Fruit fly (Drosophila melanogaster) whole organism, embryonic: Measurements from ENCODE around the gene Spt7.

Source experiments
- Awh ChIP-seq: fragments of 200-800 bp; sonication (Bioruptor generic); IDR thresholded peaks from 2 replicates; pipeline ENCODE4, ENCODE4 v1.3.6; 2022; ENCODE audit warnings: missing biosample characterization, missing genetic modification characterization
- CG11398 ChIP-seq: fragments of 200-800 bp; sonication (Bioruptor generic); optimal IDR thresholded peaks from 2 replicates; lab custom pipeline; 2016; ENCODE audit warnings: missing biosample characterization, missing genetic modification characterization
- CG11456 ChIP-seq: fragments of 200-800 bp; sonication (Bioruptor generic); IDR thresholded peaks from 3 replicates; pipeline ENCODE4 v1.3.6; 2022; ENCODE audit warnings: missing biosample characterization, missing genetic modification characterization
- CG12071 ChIP-seq: fragments of 200-800 bp; sonication (Bioruptor generic); optimal IDR thresholded peaks from 3 replicates; lab custom pipeline; 2018; ENCODE audit warnings: missing biosample characterization, mild to moderate bottlenecking, missing genetic modification characterization
- CG12155 ChIP-seq: fragments of 200-800 bp; sonication (Bioruptor generic); optimal IDR thresholded peaks from 3 replicates; lab custom pipeline; 2016; ENCODE audit warnings: missing biosample characterization, missing genetic modification characterization
- CG14050 ChIP-seq: fragments of 200-800 bp; sonication (Bioruptor generic); IDR thresholded peaks from 3 replicates; pipeline ENCODE4 v1.3.6; 2022; ENCODE audit warnings: missing biosample characterization, missing genetic modification characterization
- CG1603 ChIP-seq: fragments of 200-800 bp; sonication (Bioruptor generic); optimal IDR thresholded peaks from 2 replicates; lab custom pipeline; 2019; ENCODE audit warnings: missing biosample characterization, mild to moderate bottlenecking, missing genetic modification characterization, moderate library complexity
- CG16813 ChIP-seq: fragments of 200-800 bp; sonication (Bioruptor generic); IDR thresholded peaks from 3 replicates; pipeline ENCODE4 v1.3.6; 2022; ENCODE audit warnings: missing biosample characterization, missing genetic modification characterization; ENCODE audit not compliant: partially characterized antibody
- CG16863 ChIP-seq: fragments of 200-800 bp; sonication (Bioruptor generic); optimal IDR thresholded peaks from 3 replicates; lab custom pipeline; 2016; ENCODE audit warnings: missing biosample characterization, missing genetic modification characterization
- CG17829 ChIP-seq: fragments of 200-800 bp; optimal IDR thresholded peaks from 2 replicates; lab custom pipeline; 2019; ENCODE audit warnings: missing biosample characterization, mild to moderate bottlenecking, missing genetic modification characterization, moderate library complexity
- CG18619 ChIP-seq: fragments of 200-800 bp; sonication (Bioruptor generic); optimal IDR thresholded peaks from 3 replicates; lab custom pipeline; 2017; ENCODE audit warnings: missing biosample characterization, mild to moderate bottlenecking, missing genetic modification characterization
- CG18764 ChIP-seq: fragments of 200-800 bp; sonication (Bioruptor generic); optimal IDR thresholded peaks from 3 replicates; lab custom pipeline; 2016; ENCODE audit warnings: missing biosample characterization, missing genetic modification characterization
- CG2129 ChIP-seq: fragments of 200-800 bp; sonication (Bioruptor generic); IDR thresholded peaks from 2 replicates; pipeline ENCODE4 v1.3.6; 2022; ENCODE audit warnings: missing biosample characterization, missing genetic modification characterization; ENCODE audit not compliant: partially characterized antibody
- CG2678 ChIP-seq: fragments of 200-800 bp; sonication (Bioruptor generic); optimal IDR thresholded peaks from 3 replicates; lab custom pipeline; 2019; ENCODE audit warnings: missing biosample characterization, mild to moderate bottlenecking, missing genetic modification characterization, moderate library complexity
- CG30020 ChIP-seq: fragments of 200-800 bp; optimal IDR thresholded peaks from 2 replicates; lab custom pipeline; 2019; ENCODE audit warnings: missing biosample characterization, mild to moderate bottlenecking, missing genetic modification characterization, moderate library complexity
- CG30431 ChIP-seq: fragments of 200-800 bp; sonication (Bioruptor generic); optimal IDR thresholded peaks from 2 replicates; lab custom pipeline; 2017; ENCODE audit warnings: missing biosample characterization, missing genetic modification characterization
- CG31441 ChIP-seq: fragments of 200-800 bp; sonication (Bioruptor generic); IDR thresholded peaks from 2 replicates; pipeline ENCODE4 v1.3.6; 2022; ENCODE audit warnings: missing biosample characterization, missing genetic modification characterization
- Dip3 ChIP-seq: fragments of 200-800 bp; sonication (Bioruptor generic); optimal IDR thresholded peaks from 3 replicates; lab custom pipeline; 2016; ENCODE audit warnings: missing biosample characterization, missing genetic modification characterization
- Doc2 ChIP-seq: fragments of 200-800 bp; sonication (Bioruptor generic); IDR thresholded peaks from 2 replicates; pipeline ENCODE4 v1.3.6; 2022; ENCODE audit warnings: missing biosample characterization, missing genetic modification characterization
- GATAe ChIP-seq: fragments of 200-800 bp; sonication (Bioruptor generic); conservative IDR thresholded peaks from 2 replicates; pipeline ENCODE4 v1.3.6; 2022; ENCODE audit warnings: missing biosample characterization, missing genetic modification characterization
- H2.0 ChIP-seq: fragments of 200-800 bp; sonication (Bioruptor generic); IDR thresholded peaks from 2 replicates; pipeline ENCODE4 v1.3.6; 2022; ENCODE audit warnings: missing biosample characterization, missing genetic modification characterization
- HHEX ChIP-seq: fragments of 200-800 bp; sonication (Bioruptor generic); optimal IDR thresholded peaks from 3 replicates; lab custom pipeline; 2017; ENCODE audit warnings: missing biosample characterization, mild to moderate bottlenecking, missing genetic modification characterization, missing genetic modification reagents
- HLHmδ ChIP-seq: fragments of 200-800 bp; sonication (Bioruptor generic); optimal IDR thresholded peaks from 2 replicates; lab custom pipeline; 2018; ENCODE audit warnings: missing biosample characterization, mild to moderate bottlenecking, missing genetic modification characterization, moderate library complexity
- HmgD ChIP-seq: fragments of 200-800 bp; sonication (Bioruptor generic); optimal IDR thresholded peaks from 3 replicates; lab custom pipeline; 2016; ENCODE audit warnings: missing biosample characterization, missing genetic modification characterization
- HmgZ ChIP-seq: fragments of 200-800 bp; sonication (Bioruptor generic); optimal IDR thresholded peaks from 2 replicates; lab custom pipeline; 2018; ENCODE audit warnings: missing biosample characterization, mild to moderate bottlenecking, missing genetic modification characterization
- Hr3 ChIP-seq: fragments of 200-800 bp; sonication (Bioruptor generic); optimal IDR thresholded peaks from 3 replicates; lab custom pipeline; 2016; ENCODE audit warnings: missing biosample characterization, missing genetic modification characterization
- Hsf ChIP-seq: fragments of 200-800 bp; sonication (Bioruptor generic); optimal IDR thresholded peaks from 3 replicates; lab custom pipeline; 2016; ENCODE audit warnings: missing biosample characterization, missing genetic modification characterization
- Kr ChIP-seq: fragments of 200-800 bp; sonication (Bioruptor generic); optimal IDR thresholded peaks from 2 replicates; lab custom pipeline; 2017; ENCODE audit warnings: missing biosample characterization, mild to moderate bottlenecking, missing genetic modification characterization
- Lhr ChIP-seq: fragments of 200-800 bp; sonication (Bioruptor generic); optimal IDR thresholded peaks from 3 replicates; lab custom pipeline; 2017; ENCODE audit warnings: mild to moderate bottlenecking, missing biosample characterization, missing genetic modification reagents, missing genetic modification characterization
- Lim3 ChIP-seq: fragments of 200-800 bp; sonication (Bioruptor generic); IDR thresholded peaks from 2 replicates; pipeline ENCODE4 v1.3.6; 2022; ENCODE audit warnings: missing biosample characterization, missing genetic modification characterization
- NK7.1 ChIP-seq: fragments of 200-800 bp; sonication (Bioruptor generic); optimal IDR thresholded peaks from 3 replicates; lab custom pipeline; 2016; ENCODE audit warnings: missing biosample characterization, missing genetic modification characterization
- NfI ChIP-seq: fragments of 200-800 bp; sonication (Bioruptor generic); optimal IDR thresholded peaks from 3 replicates; lab custom pipeline; 2018; ENCODE audit warnings: missing biosample characterization, mild to moderate bottlenecking, missing genetic modification characterization, moderate library complexity
- Ravus ChIP-seq: fragments of 200-800 bp; sonication (Bioruptor generic); IDR thresholded peaks from 2 replicates; pipeline ENCODE4 v1.3.6; 2022; ENCODE audit warnings: missing biosample characterization, missing genetic modification characterization
- Rfx ChIP-seq: fragments of 200-800 bp; sonication (Bioruptor generic); IDR thresholded peaks from 2 replicates; pipeline ENCODE4 v1.3.6; 2022; ENCODE audit warnings: missing biosample characterization, missing genetic modification characterization
- Scr ChIP-seq: fragments of 200-800 bp; sonication (Bioruptor generic); IDR thresholded peaks from 2 replicates; pipeline ENCODE4 v1.3.6; 2022; ENCODE audit warnings: missing biosample characterization, missing genetic modification characterization; ENCODE audit not compliant: partially characterized antibody
- ash1 ChIP-seq: fragments of 200-800 bp; sonication (Bioruptor generic); optimal IDR thresholded peaks from 2 replicates; lab custom pipeline; 2018; ENCODE audit warnings: missing biosample characterization, mild to moderate bottlenecking, missing genetic modification characterization
- br ChIP-seq: fragments of >200 bp; optimal IDR thresholded peaks from 2 replicates; lab custom pipeline; 2017
- cad ChIP-seq: fragments of >200 bp; optimal IDR thresholded peaks from 2 replicates; lab custom pipeline; 2017; ENCODE audit warnings: missing biosample characterization, missing genetic modification characterization
- cato ChIP-seq: fragments of 200-800 bp; sonication (Bioruptor generic); optimal IDR thresholded peaks from 2 replicates; lab custom pipeline; 2016; ENCODE audit warnings: missing biosample characterization, missing genetic modification characterization, borderline replicate concordance
- chif ChIP-seq, 2 experiments: fragments of 200-800 bp; sonication (Bioruptor generic); optimal IDR thresholded peaks; 3 replicates each; lab custom pipeline; 2016; ENCODE audit warnings: missing biosample characterization in 2 of 2, missing genetic modification characterization in 2 of 2
- corto ChIP-seq: fragments of 200-800 bp; sonication (Bioruptor generic); optimal IDR thresholded peaks from 2 replicates; lab custom pipeline; 2016; ENCODE audit warnings: missing biosample characterization, mild to moderate bottlenecking, missing genetic modification characterization, moderate library complexity
- crol ChIP-seq: fragments of 200-800 bp; sonication (Bioruptor generic); IDR thresholded peaks from 2 replicates; pipeline ENCODE4 v1.3.6; 2022; ENCODE audit warnings: missing biosample characterization, missing genetic modification characterization
- crp ChIP-seq, 2 experiments: fragments of 200-800 bp; sonication (Bioruptor generic); optimal IDR thresholded peaks; 2 replicates in 1 of 2; 3 replicates in 1 of 2; lab custom pipeline; 2017; ENCODE audit warnings: missing biosample characterization in 2 of 2, missing genetic modification characterization in 2 of 2, mild to moderate bottlenecking in 1 of 2, moderate library complexity in 1 of 2
- fd64A ChIP-seq: fragments of 200-800 bp; sonication (Bioruptor generic); optimal IDR thresholded peaks from 3 replicates; lab custom pipeline; 2018; ENCODE audit warnings: missing biosample characterization, mild to moderate bottlenecking, missing genetic modification characterization
- gcm2 ChIP-seq: fragments of 200-800 bp; sonication (Bioruptor generic); optimal IDR thresholded peaks from 2 replicates; lab custom pipeline; 2016; ENCODE audit warnings: missing biosample characterization, missing genetic modification characterization
- gfzf ChIP-seq: fragments of 200-800 bp; sonication (Bioruptor generic); optimal IDR thresholded peaks from 2 replicates; lab custom pipeline; 2016; ENCODE audit warnings: missing biosample characterization, mild to moderate bottlenecking, missing genetic modification characterization, moderate library complexity
- maf-S ChIP-seq: fragments of 200-800 bp; sonication (Bioruptor generic); optimal IDR thresholded peaks from 2 replicates; lab custom pipeline; 2016; ENCODE audit warnings: missing biosample characterization, missing genetic modification characterization
- nau ChIP-seq: fragments of 200-800 bp; sonication (Bioruptor generic); optimal IDR thresholded peaks from 3 replicates; lab custom pipeline; 2017; ENCODE audit warnings: missing biosample characterization, mild to moderate bottlenecking, missing genetic modification characterization, missing genetic modification reagents
- sisA ChIP-seq: fragments of 200-800 bp; sonication (Bioruptor generic); IDR thresholded peaks from 2 replicates; pipeline ENCODE4 v1.3.6; 2022; ENCODE audit warnings: missing biosample characterization, missing genetic modification characterization
- slbo ChIP-seq: fragments of 200-800 bp; sonication (Bioruptor generic); IDR thresholded peaks from 2 replicates; pipeline ENCODE4 v1.3.6; 2022; ENCODE audit warnings: missing biosample characterization, missing genetic modification characterization
- slp2 ChIP-seq: fragments of 200-800 bp; sonication (Bioruptor generic); optimal IDR thresholded peaks from 2 replicates; lab custom pipeline; 2016; ENCODE audit warnings: missing biosample characterization, missing genetic modification characterization
- trem ChIP-seq: fragments of 200-800 bp; optimal IDR thresholded peaks from 3 replicates; lab custom pipeline; 2019; ENCODE audit warnings: missing biosample characterization, mild to moderate bottlenecking, missing genetic modification characterization, moderate library complexity

Gene Spt7

dm6 chrX:17850179-17850578 is at the start of gene Spt7, which contains the start of gene CG15814 (continued):
- TF ChIP-seq CG2129 (GFP tag; lab: Robert Waterston, UW) (peak; percentile 54), CG31441 (GFP tag; lab: Robert Waterston, UW) (no peak), NK7.1 (no peak), Kr (GFP tag; lab: Kevin White, UChicago) (no peak), cad (GFP tag; lab: Kevin White, UChicago) (no peak), corto (GFP tag; lab: Kevin White, UChicago) (no peak), CG16863 (peak; percentile 30), H2.0 (GFP tag; lab: Robert Waterston, UW) (no peak), gcm2 (no peak), CG17829 (tag; lab: Kevin White, UChicago) (peak; percentile 62), chif (GFP tag; optimal IDR thresholded peaks at IDR 0.05; lab: Kevin White, UChicago) (peak in 1 of 2 experiments; percentile 35), crp (GFP tag; optimal IDR thresholded peaks at IDR 0.05; lab: Kevin White, UChicago) (peak; percentile 70 to 95), Hsf (GFP tag; lab: Kevin White, UChicago) (peak; percentile 15), Hr3 (GFP tag; lab: Kevin White, UChicago) (no peak), CG2678 (tag; lab: Kevin White, UChicago) (no peak), Doc2 (GFP tag; lab: Robert Waterston, UW) (no peak), crol (GFP tag; lab: Robert Waterston, UW) (no peak), Lim3 (GFP tag; lab: Robert Waterston, UW) (no peak), CG14050 (GFP tag; lab: Robert Waterston, UW) (no peak), trem (tag; lab: Kevin White, UChicago) (peak; percentile 81), Dip3 (GFP tag; lab: Kevin White, UChicago) (no peak), HLHmδ (GFP tag; lab: Kevin White, UChicago) (peak; percentile 13), CG16813 (GFP tag; lab: Robert Waterston, UW) (peak; percentile 84), GATAe (GFP tag; lab: Robert Waterston, UW) (no peak), cato (GFP tag; lab: Kevin White, UChicago) (no peak), CG11398 (GFP tag; lab: Kevin White, UChicago) (no peak), Rfx (GFP tag; lab: Robert Waterston, UW) (peak; percentile 66), CG12071 (GFP tag; lab: Kevin White, UChicago) (no peak), br (no peak), Ravus (GFP tag; lab: Robert Waterston, UW) (no peak), CG1603 (tag; lab: Kevin White, UChicago) (peak; percentile 78), sisA (GFP tag; lab: Robert Waterston, UW) (no peak), CG30431 (GFP tag; lab: Kevin White, UChicago) (no peak), CG18764 (GFP tag; lab: Kevin White, UChicago) (peak; percentile 15), HmgD (GFP tag; lab: Kevin White, UChicago) (peak; percentile 66), fd64A (GFP tag; lab: Kevin White, UChicago) (no peak), CG18619 (no peak), ash1 (GFP tag; lab: Kevin White, UChicago) (no peak), maf-S (GFP tag; lab: Kevin White, UChicago) (peak; percentile 6), CG11456 (GFP tag; lab: Robert Waterston, UW) (0 out of 3 replicates have a peak, but pooled peaks have one; percentile 31), NfI (peak; percentile 34), gfzf (peak; percentile 26), CG30020 (peak; percentile 32), slp2 (GFP tag; lab: Kevin White, UChicago) (peak; percentile 26), HmgZ (tag; lab: Kevin White, UChicago) (peak; percentile 84), slbo (0 out of 2 replicates have a peak, but pooled peaks have one; percentile 12), Lhr (GFP tag; lab: Kevin White, UChicago) (peak; percentile 34), Awh (GFP tag; lab: Robert Waterston, UW) (no peak), nau (GFP tag; lab: Kevin White, UChicago) (no peak), HHEX (GFP tag; lab: Kevin White, UChicago) (peak; percentile 30), Scr (peak; percentile 83), CG12155 (GFP tag; lab: Kevin White, UChicago) (no peak)
